Worm (Caenorhabditis elegans): Measurements from ENCODE around the gene gphr-1.

ce11 chrIII:12221452-12221851 is 2.6 kb downstream of the gphr-1 start:
- TF ChIP-seq mdl-1 (tag; optimal IDR thresholded peaks at IDR 0.05), result no peak
- no peak for TF ChIP-seq ama-1 (optimal IDR thresholded peaks at IDR 0.05)

Measured in whole organism, L2 larva.